Worm (Caenorhabditis elegans): Measurements from ENCODE around the gene srg-8.

srg-8 gene

ce11 chrIII:6264447-6264846 is 9.8 kb upstream of the srg-8 start, which contains the start of gene srg-5:
TSS of gene srg-5 (minus strand) at chrIII:6264547.
- TF ChIP-seq ceh-32 (tag; optimal IDR thresholded peaks at IDR 0.05; ENCODE audit: poor library complexity), result no peak
- TF ChIP-seq dve-1 (tag; optimal IDR thresholded peaks at IDR 0.05; ENCODE audit: insufficient read depth), result no peak
- no peak for TF ChIP-seq nhr-77 (tag; optimal IDR thresholded peaks at IDR 0.05)
- no peak for TF ChIP-seq spr-1 (tag; optimal IDR thresholded peaks at IDR 0.05)
- TF ChIP-seq dmd-6 (GFP tag; IDR thresholded peaks at IDR 0.05), result no peak
- no peak for TF ChIP-seq snpc-1.2 (GFP tag; IDR thresholded peaks at IDR 0.05)
- TF ChIP-seq nhr-237 (tag; optimal IDR thresholded peaks at IDR 0.05), result no peak
- no peak for TF ChIP-seq sdz-12 (GFP tag; optimal IDR thresholded peaks at IDR 0.05)
- no peak for TF ChIP-seq ceh-82 (tag; optimal IDR thresholded peaks at IDR 0.05)
- TF ChIP-seq fos-1 (tag; optimal IDR thresholded peaks at IDR 0.05), result no peak
- no peak for TF ChIP-seq hlh-30 (tag; optimal IDR thresholded peaks at IDR 0.05; ENCODE audit: insufficient read depth)
- TF ChIP-seq hlh-11 (tag; optimal IDR thresholded peaks at IDR 0.05), result no peak
- no peak for TF ChIP-seq ceh-44 (GFP tag; IDR thresholded peaks at IDR 0.05)
- no peak for TF ChIP-seq nhr-42 (GFP tag; IDR thresholded peaks at IDR 0.05)

ce11 chrIII:6261985-6262384 is 7.3 kb upstream of the srg-8 start, which contains the start of gene srg-4:
TSS of gene srg-4 (minus strand) at chrIII:6262085.
- TF ChIP-seq nhr-6 (tag; optimal IDR thresholded peaks at IDR 0.05) (no peak), nhr-28 (tag; optimal IDR thresholded peaks at IDR 0.05) (no peak), lin-1 (GFP tag; IDR thresholded peaks at IDR 0.05) (no peak), F49E8.2 (tag; optimal IDR thresholded peaks at IDR 0.05; ENCODE audit: borderline replicate concordance) (no peak), daf-16 (GFP tag; optimal IDR thresholded peaks at IDR 0.05) (no peak), daf-16 (tag; optimal IDR thresholded peaks at IDR 0.05) (no peak), ceh-28 (tag; optimal IDR thresholded peaks at IDR 0.05) (no peak), R02D3.7 (tag; optimal IDR thresholded peaks at IDR 0.05) (no peak), egl-27 (tag; optimal IDR thresholded peaks at IDR 0.05) (no peak)

ce11 chrIII:6260115-6260514 is 5.5 kb upstream of the srg-8 start, which contains the start of gene srg-2:
TSS of gene srg-2 (minus strand) at chrIII:6260215.
- TF ChIP-seq zfp-3 (GFP tag; conservative IDR thresholded peaks at IDR 0.05) (no peak), hlh-11 (tag; optimal IDR thresholded peaks at IDR 0.05) (no peak), attf-4 (tag; optimal IDR thresholded peaks at IDR 0.05) (no peak), zag-1 (tag; optimal IDR thresholded peaks at IDR 0.05) (no peak), dpl-1 (GFP tag; optimal IDR thresholded peaks at IDR 0.05) (no peak), duxl-1 (tag; optimal IDR thresholded peaks at IDR 0.05; ENCODE audit: poor library complexity) (no peak), mes-2 (tag; optimal IDR thresholded peaks at IDR 0.05; ENCODE audit: poor library complexity, severe bottlenecking) (no peak), lsy-2 (tag; optimal IDR thresholded peaks at IDR 0.05) (no peak), php-3 (GFP tag; IDR thresholded peaks at IDR 0.05) (no peak), lir-3 (tag; optimal IDR thresholded peaks at IDR 0.05) (no peak), nhr-237 (tag; optimal IDR thresholded peaks at IDR 0.05) (no peak), ama-1 (optimal IDR thresholded peaks at IDR 0.05) (no peak), aha-1 (tag) (no peak), snpc-1.2 (GFP tag; IDR thresholded peaks at IDR 0.05) (no peak)

ce11 chrIII:6258262-6258661 is 3.6 kb upstream of the srg-8 start, which contains the start of gene srg-1:
TSS of gene srg-1 (minus strand) at chrIII:6258362.
- TF ChIP-seq lin-15B (tag; optimal IDR thresholded peaks at IDR 0.05) (no peak), nhr-42 (GFP tag; IDR thresholded peaks at IDR 0.05) (no peak), ztf-11 (tag; optimal IDR thresholded peaks at IDR 0.05) (no peak), R02D3.7 (tag; optimal IDR thresholded peaks at IDR 0.05) (no peak), unc-39 (tag; optimal IDR thresholded peaks at IDR 0.05) (no peak), lin-39 (tag; optimal IDR thresholded peaks at IDR 0.05) (no peak), lin-13 (GFP tag; optimal IDR thresholded peaks at IDR 0.05) (no peak), ces-1 (GFP tag; optimal IDR thresholded peaks at IDR 0.05) (no peak), gei-8 (GFP tag; optimal IDR thresholded peaks at IDR 0.05) (no peak), F49E8.2 (tag; optimal IDR thresholded peaks at IDR 0.05; ENCODE audit: borderline replicate concordance) (no peak), php-3 (GFP tag; IDR thresholded peaks at IDR 0.05) (no peak), daf-19 (GFP tag; conservative IDR thresholded peaks at IDR 0.05) (no peak)

All from whole organism, L4 larva.